Worm (Caenorhabditis elegans) whole organism, L3 larva: ENCODE measurements around the gene dat-1.

Experiments
- ama-1 ChIP-seq: fragments of 150-350 bp; optimal IDR thresholded peaks from 2 replicates; lab custom pipeline; 2018
- ceh-82 ChIP-seq: fragments of 150-350 bp; optimal IDR thresholded peaks from 2 replicates; lab custom pipeline; 2014; ENCODE audit warnings: missing biosample characterization, missing genetic modification characterization
- daf-12 ChIP-seq: fragments of 150-350 bp; optimal IDR thresholded peaks from 2 replicates; lab custom pipeline; 2014; ENCODE audit warnings: missing biosample characterization, missing genetic modification reagents, missing genetic modification characterization
- elt-3 ChIP-seq, 3 experiments: fragments of 150-350 bp in 1 of 3; sonication (generic microtip) in 2 of 3; optimal IDR thresholded peaks; 2 replicates in 2 of 3; 4 replicates in 1 of 3; lab custom pipeline; 2014 to 2017; ENCODE audit warnings: missing biosample characterization in 3 of 3, missing genetic modification characterization in 3 of 3
- fos-1 ChIP-seq: fragments of 150-350 bp; optimal IDR thresholded peaks from 2 replicates; lab custom pipeline; 2014; ENCODE audit warnings: missing biosample characterization, missing genetic modification characterization
- lin-15B ChIP-seq: fragments of 150-350 bp; optimal IDR thresholded peaks from 2 replicates; lab custom pipeline; 2014; ENCODE audit warnings: missing biosample characterization, missing genetic modification characterization
- lin-39 ChIP-seq: fragments of 150-350 bp; optimal IDR thresholded peaks from 2 replicates; lab custom pipeline; 2018; ENCODE audit warnings: missing biosample characterization, missing genetic modification reagents, missing genetic modification characterization
- nfya-1 ChIP-seq: sonication (generic microtip); optimal IDR thresholded peaks from 2 replicates; lab custom pipeline; 2017; ENCODE audit warnings: missing genetic modification characterization, mild to moderate bottlenecking, missing compliant biosample characterization, antibody characterized with exemption, moderate library complexity; ENCODE audit not compliant: insufficient read depth
- nhr-11 ChIP-seq: fragments of 150-350 bp; optimal IDR thresholded peaks from 2 replicates; lab custom pipeline; 2014; ENCODE audit warnings: missing biosample characterization, missing genetic modification characterization
- nhr-28 ChIP-seq: fragments of 150-350 bp; optimal IDR thresholded peaks from 2 replicates; lab custom pipeline; 2014; ENCODE audit warnings: missing biosample characterization, missing genetic modification characterization
- nhr-77 ChIP-seq: fragments of 150-350 bp; optimal IDR thresholded peaks from 2 replicates; lab custom pipeline; 2014; ENCODE audit warnings: missing biosample characterization, missing genetic modification characterization
- unc-62 ChIP-seq: fragments of 150-350 bp; sonication (generic microtip); optimal IDR thresholded peaks from 4 replicates; lab custom pipeline; 2014; ENCODE audit warnings: missing biosample characterization, missing genetic modification reagents, missing genetic modification characterization
- ztf-11 ChIP-seq: fragments of 150-350 bp; optimal IDR thresholded peaks from 2 replicates; lab custom pipeline; 2014; ENCODE audit warnings: missing biosample characterization, missing genetic modification characterization

DNA sequence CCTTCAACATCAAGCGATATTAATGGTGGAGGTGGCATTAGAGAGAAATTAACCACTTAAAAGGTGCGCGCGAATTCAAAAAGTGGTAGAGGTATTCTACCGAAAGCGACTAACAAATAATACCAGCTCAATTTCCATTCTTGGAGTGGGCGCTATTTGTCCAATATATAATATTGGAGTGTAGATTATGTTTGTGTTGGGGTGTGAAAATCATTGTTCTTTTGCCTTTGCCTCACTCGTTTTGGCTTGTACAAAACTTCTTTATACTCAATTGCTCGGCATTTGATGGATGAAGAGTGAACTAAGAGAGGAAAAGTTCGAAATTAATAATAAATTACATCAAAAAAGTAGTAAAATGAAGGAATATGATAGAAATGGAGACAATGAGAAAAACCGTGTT is 11.6 kb upstream of the dat-1 start, which contains the start of gene T23G5.3:
- no peak for TF ChIP-seq nhr-11 (tag; lab: Kevin White, UChicago)
- TF ChIP-seq ama-1 (lab: Kevin White, UChicago) = no peak
- no peak for TF ChIP-seq ztf-11 (tag; lab: Kevin White, UChicago)
- TF ChIP-seq daf-12 = no peak
- TF ChIP-seq elt-3 (tag; optimal IDR thresholded peaks at IDR 0.05; lab: Kevin White, UChicago) = no peak
- TF ChIP-seq lin-39 (tag; lab: Kevin White, UChicago) = no peak
- no peak for TF ChIP-seq nhr-77
- no peak for TF ChIP-seq unc-62 (GFP tag; lab: Kevin White, UChicago)
- no peak for TF ChIP-seq nfya-1 (tag; lab: Kevin White, UChicago)
- TF ChIP-seq ceh-82 (tag; lab: Kevin White, UChicago) = no peak
- TF ChIP-seq nhr-28 (tag; lab: Kevin White, UChicago) = no peak
- no peak for TF ChIP-seq fos-1 (tag; lab: Kevin White, UChicago)
- TF ChIP-seq lin-15B (tag; lab: Kevin White, UChicago) = no peak
